Worm (Caenorhabditis elegans) whole organism, L4 larva: ENCODE data around the gene lis-1.

Experiments used
- F10B5.3 ChIP-seq: sonication (generic microtip); optimal IDR thresholded peaks from 2 replicates; lab custom pipeline; 2016; ENCODE audit warnings: mild to moderate bottlenecking, missing genetic modification characterization, missing compliant biosample characterization
- F49E8.2 ChIP-seq: sonication (generic microtip); optimal IDR thresholded peaks from 2 replicates; lab custom pipeline; 2016; ENCODE audit warnings: missing compliant biosample characterization, mild to moderate bottlenecking, missing genetic modification characterization, borderline replicate concordance
- R02D3.7 ChIP-seq: fragments of 150-350 bp; sonication (generic microtip); optimal IDR thresholded peaks from 3 replicates; lab custom pipeline; 2014; ENCODE audit warnings: missing biosample characterization, missing genetic modification characterization
- T20F7.1 ChIP-seq: fragments of 200-800 bp; sonication (Bioruptor generic); optimal IDR thresholded peaks from 2 replicates; lab custom pipeline; 2018; ENCODE audit warnings: mild to moderate bottlenecking, missing genetic modification characterization, missing compliant biosample characterization
- Y48G9A.11 ChIP-seq: fragments of 200-800 bp; sonication (Bioruptor generic); IDR thresholded peaks from 2 replicates; pipeline ENCODE4 v1.3.6; 2022; ENCODE audit warnings: missing genetic modification reagents, missing genetic modification characterization, missing compliant biosample characterization
- Y5F2A.4 ChIP-seq: fragments of 200-800 bp; sonication (Bioruptor generic); optimal IDR thresholded peaks from 2 replicates; lab custom pipeline; 2018; ENCODE audit warnings: mild to moderate bottlenecking, missing genetic modification characterization, missing compliant biosample characterization
- aly-2 ChIP-seq: sonication (generic microtip); optimal IDR thresholded peaks from 2 replicates; lab custom pipeline; 2018; ENCODE audit warnings: missing biosample characterization, missing genetic modification characterization
- attf-4 ChIP-seq: sonication (generic microtip); optimal IDR thresholded peaks from 3 replicates; lab custom pipeline; 2017; ENCODE audit warnings: missing biosample characterization, missing genetic modification characterization
- ceh-28 ChIP-seq: fragments of 150-350 bp; optimal IDR thresholded peaks from 2 replicates; lab custom pipeline; 2014; ENCODE audit warnings: missing biosample characterization, missing genetic modification reagents, missing genetic modification characterization
- ceh-32 ChIP-seq: sonication (generic microtip); optimal IDR thresholded peaks from 2 replicates; lab custom pipeline; 2016; ENCODE audit warnings: mild to moderate bottlenecking, missing genetic modification characterization, missing compliant biosample characterization; ENCODE audit not compliant: poor library complexity
- ces-1 ChIP-seq: fragments of 150-350 bp; sonication (generic microtip); optimal IDR thresholded peaks from 4 replicates; lab custom pipeline; 2014; ENCODE audit warnings: missing biosample characterization, missing genetic modification reagents, missing genetic modification characterization
- daf-16 ChIP-seq, 3 experiments: sonication (generic microtip); optimal IDR thresholded peaks; 2 replicates each; lab custom pipeline; 2016 to 2017; ENCODE audit warnings: missing genetic modification characterization in 3 of 3, missing genetic modification reagents in 3 of 3, mild to moderate bottlenecking in 2 of 3, missing compliant biosample characterization in 2 of 3, missing biosample characterization in 1 of 3, moderate library complexity in 1 of 3
- dmd-8 ChIP-seq: fragments of 200-800 bp; sonication (Bioruptor generic); IDR thresholded peaks from 2 replicates; pipeline ENCODE4 v1.3.6; 2022; ENCODE audit warnings: missing genetic modification characterization, missing compliant biosample characterization
- dpl-1 ChIP-seq: fragments of 150-350 bp; optimal IDR thresholded peaks from 2 replicates; lab custom pipeline; 2014; ENCODE audit warnings: missing biosample characterization, missing genetic modification reagents, missing genetic modification characterization
- duxl-1 ChIP-seq: sonication (generic microtip); optimal IDR thresholded peaks from 2 replicates; lab custom pipeline; 2016; ENCODE audit warnings: mild to moderate bottlenecking, missing genetic modification characterization, moderate library complexity, missing compliant biosample characterization; ENCODE audit not compliant: poor library complexity
- dve-1 ChIP-seq: sonication (generic microtip); optimal IDR thresholded peaks from 2 replicates; lab custom pipeline; 2017; ENCODE audit warnings: antibody characterized with exemption, mild to moderate bottlenecking, missing genetic modification characterization, missing compliant biosample characterization; ENCODE audit not compliant: insufficient read depth
- egl-27 ChIP-seq: sonication (generic microtip); optimal IDR thresholded peaks from 3 replicates; lab custom pipeline; 2017; ENCODE audit warnings: missing biosample characterization, missing genetic modification reagents, missing genetic modification characterization
- gei-8 ChIP-seq: fragments of 200-800 bp; sonication (Bioruptor generic); optimal IDR thresholded peaks from 2 replicates; lab custom pipeline; 2018; ENCODE audit warnings: mild to moderate bottlenecking, missing genetic modification characterization, missing compliant biosample characterization
- hif-1 ChIP-seq, 2 experiments: sonication (generic microtip); optimal IDR thresholded peaks; 2 replicates each; lab custom pipeline; 2016 to 2017; ENCODE audit warnings: missing compliant biosample characterization in 2 of 2, missing genetic modification characterization in 2 of 2, missing genetic modification reagents in 2 of 2, missing genotype in 2 of 2, mild to moderate bottlenecking in 1 of 2
- hlh-11 ChIP-seq: fragments of 200-800 bp; sonication (Bioruptor generic); optimal IDR thresholded peaks from 2 replicates; lab custom pipeline; 2018; ENCODE audit warnings: mild to moderate bottlenecking, missing genetic modification characterization, missing compliant biosample characterization
- hmg-1.1 ChIP-seq: fragments of 200-800 bp; sonication (Bioruptor generic); IDR thresholded peaks from 2 replicates; pipeline ENCODE4 v1.3.6; 2022; ENCODE audit warnings: missing genetic modification reagents, missing genetic modification characterization, missing compliant biosample characterization
- jun-1 ChIP-seq: fragments of 150-350 bp; optimal IDR thresholded peaks from 2 replicates; lab custom pipeline; 2014; ENCODE audit warnings: missing biosample characterization, missing genetic modification reagents, missing genetic modification characterization
- lim-7 ChIP-seq: fragments of 200-800 bp; sonication (Bioruptor generic); IDR thresholded peaks from 2 replicates; pipeline ENCODE4 v1.3.6; 2022; ENCODE audit warnings: missing genetic modification characterization, missing compliant biosample characterization
- lin-1 ChIP-seq: fragments of 200-800 bp; sonication (Bioruptor generic); IDR thresholded peaks from 2 replicates; pipeline ENCODE4 v1.3.6; 2022; ENCODE audit warnings: missing genetic modification reagents, missing genetic modification characterization, missing compliant biosample characterization
- lin-15B ChIP-seq: fragments of 150-350 bp; sonication (generic microtip); optimal IDR thresholded peaks from 3 replicates; lab custom pipeline; 2014; ENCODE audit warnings: missing biosample characterization, missing genetic modification characterization
- lin-38 ChIP-seq: fragments of 200-800 bp; sonication (Bioruptor generic); IDR thresholded peaks from 2 replicates; pipeline ENCODE4 v1.3.6; 2022; ENCODE audit warnings: missing genetic modification reagents, missing genetic modification characterization, missing compliant biosample characterization
- lir-3 ChIP-seq: sonication (generic microtip); optimal IDR thresholded peaks from 2 replicates; lab custom pipeline; 2016; ENCODE audit warnings: mild to moderate bottlenecking, missing genetic modification characterization, missing compliant biosample characterization
- lsy-2 ChIP-seq, 2 experiments: fragments of 150-350 bp in 1 of 2; sonication (generic microtip) in 1 of 2; optimal IDR thresholded peaks; 2 replicates each; lab custom pipeline; 2014 to 2017; ENCODE audit warnings: missing biosample characterization in 2 of 2, missing genetic modification characterization in 2 of 2
- mdt-29 ChIP-seq: fragments of 200-800 bp; sonication (Bioruptor generic); IDR thresholded peaks from 2 replicates; pipeline ENCODE4 v1.3.6; 2022; ENCODE audit warnings: missing genetic modification reagents, missing genetic modification characterization, missing compliant biosample characterization
- mxl-2 ChIP-seq: fragments of 200-800 bp; sonication (Bioruptor generic); conservative IDR thresholded peaks from 2 replicates; pipeline ENCODE4 v1.3.6; 2022; ENCODE audit warnings: missing genetic modification reagents, missing genetic modification characterization, missing compliant biosample characterization
- nhr-10 ChIP-seq: fragments of 150-350 bp; optimal IDR thresholded peaks from 2 replicates; lab custom pipeline; 2014; ENCODE audit warnings: missing biosample characterization, missing genetic modification characterization
- nhr-111 ChIP-seq: fragments of 200-800 bp; sonication (Bioruptor generic); optimal IDR thresholded peaks from 2 replicates; lab custom pipeline; 2018; ENCODE audit warnings: mild to moderate bottlenecking, missing genetic modification characterization, missing compliant biosample characterization
- nhr-25 ChIP-seq: sonication (generic microtip); optimal IDR thresholded peaks from 2 replicates; lab custom pipeline; 2017; ENCODE audit warnings: missing genetic modification characterization, mild to moderate bottlenecking, missing compliant biosample characterization, antibody characterized with exemption, moderate library complexity, borderline replicate concordance; ENCODE audit not compliant: insufficient read depth
- nhr-28 ChIP-seq: fragments of 150-350 bp; optimal IDR thresholded peaks from 2 replicates; lab custom pipeline; 2014; ENCODE audit warnings: missing biosample characterization, missing genetic modification characterization
- nhr-48 ChIP-seq: sonication (generic microtip); optimal IDR thresholded peaks from 2 replicates; lab custom pipeline; 2016; ENCODE audit warnings: mild to moderate bottlenecking, missing genetic modification characterization, missing compliant biosample characterization
- nhr-6 ChIP-seq: fragments of 150-350 bp; optimal IDR thresholded peaks from 2 replicates; lab custom pipeline; 2014; ENCODE audit warnings: missing biosample characterization, missing genetic modification characterization
- nhr-76 ChIP-seq: fragments of 150-350 bp; optimal IDR thresholded peaks from 2 replicates; lab custom pipeline; 2014; ENCODE audit warnings: missing biosample characterization, missing genetic modification characterization
- pha-4 ChIP-seq, 2 experiments: fragments of 150-350 bp in 1 of 2; fragments of 200-800 bp in 1 of 2; sonication (Bioruptor generic) in 1 of 2; IDR thresholded peaks in 1 of 2; optimal IDR thresholded peaks in 1 of 2; 2 replicates each; pipeline versions ENCODE4 v1.3.6 to Lab custom; 2014 to 2022; ENCODE audit warnings: missing genetic modification characterization in 2 of 2, missing genetic modification reagents in 2 of 2, missing biosample characterization in 1 of 2, missing compliant biosample characterization in 1 of 2
- rbr-2 ChIP-seq: sonication (generic microtip); optimal IDR thresholded peaks from 2 replicates; lab custom pipeline; 2016; ENCODE audit warnings: missing genotype, missing genetic modification characterization, missing compliant biosample characterization
- saeg-2 ChIP-seq: fragments of 200-800 bp; sonication (Bioruptor generic); IDR thresholded peaks from 2 replicates; pipeline ENCODE4 v1.3.6; 2022; ENCODE audit warnings: missing genetic modification reagents, missing genetic modification characterization, missing compliant biosample characterization
- snpc-1.2 ChIP-seq: fragments of 200-800 bp; sonication (Bioruptor generic); IDR thresholded peaks from 2 replicates; pipeline ENCODE4 v1.3.6; 2022; ENCODE audit warnings: missing genetic modification reagents, missing genetic modification characterization, missing compliant biosample characterization
- snpc-4 ChIP-seq: fragments of 150-350 bp; optimal IDR thresholded peaks from 2 replicates; lab custom pipeline; 2014; ENCODE audit warnings: missing biosample characterization, missing genetic modification characterization
- tag-97 ChIP-seq: fragments of 200-800 bp; sonication (Bioruptor generic); IDR thresholded peaks from 2 replicates; pipeline ENCODE4 v1.3.6; 2022; ENCODE audit warnings: missing genetic modification characterization, missing compliant biosample characterization
- tra-1 ChIP-seq: fragments of 200-800 bp; sonication (Bioruptor generic); IDR thresholded peaks from 2 replicates; pipeline ENCODE4 v1.3.6; 2022; ENCODE audit warnings: missing genetic modification reagents, missing genetic modification characterization, missing compliant biosample characterization
- unc-39 ChIP-seq: sonication (generic microtip); optimal IDR thresholded peaks from 2 replicates; lab custom pipeline; 2017; ENCODE audit warnings: missing biosample characterization, missing genetic modification characterization
- vab-7 ChIP-seq: fragments of 200-800 bp; sonication (Bioruptor generic); IDR thresholded peaks from 2 replicates; pipeline ENCODE4 v1.3.6; 2022; ENCODE audit warnings: missing genetic modification reagents, missing genetic modification characterization, missing compliant biosample characterization
- zag-1 ChIP-seq: fragments of 150-350 bp; optimal IDR thresholded peaks from 2 replicates; lab custom pipeline; 2014; ENCODE audit warnings: missing biosample characterization, missing genetic modification characterization
- zfp-3 ChIP-seq: fragments of 200-800 bp; sonication (Bioruptor generic); conservative IDR thresholded peaks from 2 replicates; pipeline ENCODE4 v1.3.6; 2022; ENCODE audit warnings: missing genetic modification reagents, missing genetic modification characterization, missing compliant biosample characterization
- zip-11 ChIP-seq: fragments of 200-800 bp; sonication (Bioruptor generic); IDR thresholded peaks from 2 replicates; pipeline ENCODE4 v1.3.6; 2022; ENCODE audit warnings: missing genetic modification characterization, missing compliant biosample characterization
- ztf-11 ChIP-seq: fragments of 150-350 bp; optimal IDR thresholded peaks from 2 replicates; lab custom pipeline; 2014; ENCODE audit warnings: missing biosample characterization, missing genetic modification characterization
- ztf-7 ChIP-seq: fragments of 150-350 bp; optimal IDR thresholded peaks from 2 replicates; lab custom pipeline; 2014; ENCODE audit warnings: missing biosample characterization, missing genetic modification characterization

The lis-1 gene

ce11 chrIII:13423414-13423813 lies 46.9 kb upstream of the lis-1 start, which contains the start of gene exo-1 (continued):
- TF ChIP-seq nhr-48 (no peak), dpl-1 (GFP tag; lab: Kevin White, UChicago) (peak; percentile 86), lir-3 (tag; lab: Kevin White, UChicago) (no peak), daf-16 (GFP tag; optimal IDR thresholded peaks at IDR 0.05; lab: Kevin White, UChicago) (no peak), daf-16 (tag; optimal IDR thresholded peaks at IDR 0.05; lab: Kevin White, UChicago) (no peak), lim-7 (GFP tag; lab: Robert Waterston, UW) (no peak), snpc-1.2 (GFP tag; lab: Robert Waterston, UW) (no peak), saeg-2 (GFP tag; lab: Robert Waterston, UW) (no peak), pha-4 (GFP tag; IDR thresholded peaks at IDR 0.05; lab: Robert Waterston, UW) (no peak), pha-4 (tag; optimal IDR thresholded peaks at IDR 0.05; lab: Kevin White, UChicago) (no peak), ztf-7 (tag; lab: Kevin White, UChicago) (no peak), ztf-11 (no peak), hlh-11 (tag; lab: Kevin White, UChicago) (no peak), nhr-28 (tag; lab: Kevin White, UChicago) (peak; percentile 82), nhr-25 (no peak), ceh-28 (tag; lab: Kevin White, UChicago) (no peak), dve-1 (tag; lab: Kevin White, UChicago) (no peak), zip-11 (GFP tag; lab: Robert Waterston, UW) (no peak), tra-1 (GFP tag; lab: Robert Waterston, UW) (no peak), zfp-3 (no peak), nhr-76 (no peak), egl-27 (tag; lab: Kevin White, UChicago) (no peak), lin-1 (GFP tag; lab: Robert Waterston, UW) (no peak), attf-4 (tag; lab: Kevin White, UChicago) (no peak), F10B5.3 (tag; lab: Kevin White, UChicago) (no peak), vab-7 (peak; percentile 28; the same call in 1 of the 2 replicates), nhr-10 (tag; lab: Kevin White, UChicago) (no peak), ces-1 (GFP tag; lab: Kevin White, UChicago) (no peak), nhr-111 (GFP tag; lab: Kevin White, UChicago) (no peak), hmg-1.1 (no peak), lsy-2 (tag; optimal IDR thresholded peaks at IDR 0.05; lab: Kevin White, UChicago) (peak in 1 of 2 experiments; percentile 87), zag-1 (tag; lab: Kevin White, UChicago) (no peak), Y48G9A.11 (GFP tag; lab: Robert Waterston, UW) (no peak), tag-97 (GFP tag; lab: Robert Waterston, UW) (no peak), rbr-2 (no peak), mdt-29 (GFP tag; lab: Robert Waterston, UW) (no peak), T20F7.1 (no peak), nhr-6 (peak; percentile 74), F49E8.2 (tag; lab: Kevin White, UChicago) (no peak), dmd-8 (GFP tag; lab: Robert Waterston, UW) (no peak), lin-38 (peak; percentile 94), hif-1 (tag; optimal IDR thresholded peaks at IDR 0.05; lab: Kevin White, UChicago) (peak in 1 of 2 experiments; percentile 82), aly-2 (tag; lab: Kevin White, UChicago) (no peak), Y5F2A.4 (no peak), duxl-1 (tag; lab: Kevin White, UChicago) (no peak), snpc-4 (tag; lab: Kevin White, UChicago) (no peak), unc-39 (no peak), lin-15B (tag; lab: Kevin White, UChicago) (no peak), mxl-2 (GFP tag; lab: Robert Waterston, UW) (no peak), R02D3.7 (tag; lab: Kevin White, UChicago) (no peak), ceh-32 (no peak), gei-8 (no peak), jun-1 (no peak)
